Fruit fly (Drosophila melanogaster) whole organism, embryonic: ENCODE data around the gene ebd1.
A peak's percentile ranks its signal among the peaks of the same experiment; 100 is the strongest.

Source experiments
- Asciz ChIP-seq: fragments of 200-800 bp; sonication (Bioruptor generic); optimal IDR thresholded peaks from 2 replicates; lab custom pipeline; 2017; ENCODE audit warnings: missing biosample characterization, mild to moderate bottlenecking, missing genetic modification characterization, missing genetic modification reagents
- B-H2 ChIP-seq: fragments of 200-800 bp; sonication (Bioruptor generic); optimal IDR thresholded peaks from 2 replicates; lab custom pipeline; 2018; ENCODE audit warnings: missing biosample characterization, mild to moderate bottlenecking, missing genetic modification characterization
- CG10462 ChIP-seq: fragments of 200-800 bp; sonication (Bioruptor generic); optimal IDR thresholded peaks from 2 replicates; lab custom pipeline; 2016; ENCODE audit warnings: missing biosample characterization, missing genetic modification characterization
- CG11504 ChIP-seq: fragments of 200-800 bp; sonication (Bioruptor generic); optimal IDR thresholded peaks from 3 replicates; lab custom pipeline; 2019; ENCODE audit warnings: missing biosample characterization, mild to moderate bottlenecking, missing genetic modification characterization, moderate library complexity
- CG11560 ChIP-seq: fragments of 200-800 bp; sonication (Bioruptor generic); IDR thresholded peaks from 3 replicates; pipeline ENCODE4 v1.3.6; 2022; ENCODE audit warnings: missing biosample characterization, missing genetic modification characterization
- CG15514 ChIP-seq: fragments of 200-800 bp; sonication (Bioruptor generic); optimal IDR thresholded peaks from 3 replicates; lab custom pipeline; 2017; ENCODE audit warnings: missing biosample characterization, missing genetic modification characterization, mild to moderate bottlenecking, moderate library complexity, missing genetic modification reagents
- CG1602 ChIP-seq: fragments of 200-800 bp; sonication (Bioruptor generic); optimal IDR thresholded peaks from 3 replicates; lab custom pipeline; 2016; ENCODE audit warnings: missing biosample characterization, missing genetic modification characterization
- CG1603 ChIP-seq: fragments of 200-800 bp; sonication (Bioruptor generic); optimal IDR thresholded peaks from 2 replicates; lab custom pipeline; 2019; ENCODE audit warnings: missing biosample characterization, mild to moderate bottlenecking, missing genetic modification characterization, moderate library complexity
- CG17359 ChIP-seq: fragments of 200-800 bp; sonication (Bioruptor generic); optimal IDR thresholded peaks from 3 replicates; lab custom pipeline; 2018; ENCODE audit warnings: missing biosample characterization, mild to moderate bottlenecking, missing genetic modification characterization, moderate library complexity
- CG17612 ChIP-seq: fragments of 200-800 bp; sonication (Bioruptor generic); IDR thresholded peaks from 2 replicates; pipeline ENCODE4 v1.3.6; 2022; ENCODE audit warnings: missing biosample characterization, missing genetic modification characterization
- CG17802 ChIP-seq: fragments of 200-800 bp; sonication (Bioruptor generic); optimal IDR thresholded peaks from 2 replicates; lab custom pipeline; 2018; ENCODE audit warnings: missing biosample characterization, mild to moderate bottlenecking, missing genetic modification characterization, moderate library complexity
- CG2116 ChIP-seq: fragments of 200-800 bp; sonication (Bioruptor generic); optimal IDR thresholded peaks from 3 replicates; lab custom pipeline; 2018; ENCODE audit warnings: missing biosample characterization, mild to moderate bottlenecking, missing genetic modification characterization
- CG2889 ChIP-seq: fragments of 200-800 bp; sonication (Bioruptor generic); IDR thresholded peaks from 3 replicates; pipeline ENCODE4 v1.3.6; 2022; ENCODE audit warnings: missing biosample characterization, missing genetic modification characterization
- CG31441 ChIP-seq: fragments of 200-800 bp; sonication (Bioruptor generic); IDR thresholded peaks from 2 replicates; pipeline ENCODE4 v1.3.6; 2022; ENCODE audit warnings: missing biosample characterization, missing genetic modification characterization
- CG33557 ChIP-seq: fragments of 200-800 bp; sonication (Bioruptor generic); optimal IDR thresholded peaks from 2 replicates; lab custom pipeline; 2019; ENCODE audit warnings: missing biosample characterization, mild to moderate bottlenecking, missing genetic modification characterization, moderate library complexity
- CG4328 ChIP-seq: fragments of 200-800 bp; sonication (Bioruptor generic); optimal IDR thresholded peaks from 3 replicates; lab custom pipeline; 2017; ENCODE audit warnings: missing biosample characterization, missing genetic modification reagents, missing genetic modification characterization
- CG4617 ChIP-seq: fragments of 200-800 bp; sonication (Bioruptor generic); optimal IDR thresholded peaks from 3 replicates; lab custom pipeline; 2016; ENCODE audit warnings: missing biosample characterization, missing genetic modification characterization, borderline replicate concordance
- CG7786 ChIP-seq: fragments of 200-800 bp; sonication (Bioruptor generic); optimal IDR thresholded peaks from 2 replicates; lab custom pipeline; 2016; ENCODE audit warnings: missing biosample characterization, missing genetic modification characterization
- CG8765 ChIP-seq: fragments of 200-800 bp; sonication (Bioruptor generic); IDR thresholded peaks from 2 replicates; pipeline ENCODE4 v1.3.6; 2022; ENCODE audit warnings: missing biosample characterization, missing genetic modification characterization
- CG9876 ChIP-seq: fragments of 200-800 bp; sonication (Bioruptor generic); optimal IDR thresholded peaks from 2 replicates; lab custom pipeline; 2016; ENCODE audit warnings: missing biosample characterization, missing genetic modification characterization
- CG9932 ChIP-seq: fragments of 200-800 bp; sonication (Bioruptor generic); IDR thresholded peaks from 2 replicates; pipeline ENCODE4 v1.3.6; 2022; ENCODE audit warnings: missing biosample characterization, missing genetic modification characterization
- Chrac-16 ChIP-seq: fragments of 200-800 bp; sonication (Bioruptor generic); optimal IDR thresholded peaks from 3 replicates; lab custom pipeline; 2016; ENCODE audit warnings: missing biosample characterization, missing genetic modification characterization
- E2f2 ChIP-seq: fragments of 200-800 bp; sonication (Bioruptor generic); IDR thresholded peaks from 2 replicates; pipeline ENCODE4 v1.3.6; 2022; ENCODE audit warnings: missing biosample characterization, missing genetic modification characterization
- HLHmδ ChIP-seq: fragments of 200-800 bp; sonication (Bioruptor generic); optimal IDR thresholded peaks from 2 replicates; lab custom pipeline; 2018; ENCODE audit warnings: missing biosample characterization, mild to moderate bottlenecking, missing genetic modification characterization, moderate library complexity
- HmgZ ChIP-seq: fragments of 200-800 bp; sonication (Bioruptor generic); optimal IDR thresholded peaks from 2 replicates; lab custom pipeline; 2018; ENCODE audit warnings: missing biosample characterization, mild to moderate bottlenecking, missing genetic modification characterization
- Hmx ChIP-seq: fragments of 200-800 bp; sonication (Bioruptor generic); optimal IDR thresholded peaks from 2 replicates; lab custom pipeline; 2016; ENCODE audit warnings: missing biosample characterization, missing genetic modification characterization
- Jarid2 ChIP-seq: fragments of 200-800 bp; sonication (Bioruptor generic); optimal IDR thresholded peaks from 3 replicates; lab custom pipeline; 2017; ENCODE audit warnings: mild to moderate bottlenecking, missing biosample characterization, missing genetic modification reagents, missing genetic modification characterization
- Mes4 ChIP-seq: fragments of 200-800 bp; sonication (Bioruptor generic); optimal IDR thresholded peaks from 2 replicates; lab custom pipeline; 2016; ENCODE audit warnings: missing biosample characterization, missing genetic modification characterization
- Myb ChIP-seq: fragments of 200-800 bp; sonication (Bioruptor generic); optimal IDR thresholded peaks from 2 replicates; lab custom pipeline; 2016; ENCODE audit warnings: missing biosample characterization, missing genetic modification characterization
- Nf-YB ChIP-seq: fragments of 200-800 bp; sonication (Bioruptor generic); optimal IDR thresholded peaks from 3 replicates; lab custom pipeline; 2019; ENCODE audit warnings: missing biosample characterization, mild to moderate bottlenecking, missing genetic modification characterization, moderate library complexity
- Sry-β ChIP-seq: fragments of 200-800 bp; sonication (Bioruptor generic); optimal IDR thresholded peaks from 2 replicates; lab custom pipeline; 2018; ENCODE audit warnings: missing biosample characterization, mild to moderate bottlenecking, missing genetic modification characterization, moderate library complexity
- ab ChIP-seq: fragments of 200-800 bp; sonication (Bioruptor generic); optimal IDR thresholded peaks from 2 replicates; lab custom pipeline; 2016; ENCODE audit warnings: missing biosample characterization, missing genetic modification characterization
- al ChIP-seq: fragments of 200-800 bp; sonication (Bioruptor generic); IDR thresholded peaks from 2 replicates; pipeline ENCODE4 v1.3.6; 2022; ENCODE audit warnings: missing biosample characterization, missing genetic modification characterization
- ash1 ChIP-seq: fragments of 200-800 bp; sonication (Bioruptor generic); optimal IDR thresholded peaks from 2 replicates; lab custom pipeline; 2018; ENCODE audit warnings: missing biosample characterization, mild to moderate bottlenecking, missing genetic modification characterization
- bigmax ChIP-seq: fragments of 200-800 bp; sonication (Bioruptor generic); optimal IDR thresholded peaks from 2 replicates; lab custom pipeline; 2018; ENCODE audit warnings: missing biosample characterization, mild to moderate bottlenecking, missing genetic modification characterization
- btn ChIP-seq: fragments of 200-800 bp; sonication (Bioruptor generic); optimal IDR thresholded peaks from 2 replicates; lab custom pipeline; 2016; ENCODE audit warnings: missing biosample characterization, missing genetic modification characterization
- caup ChIP-seq: fragments of 200-800 bp; sonication (Bioruptor generic); optimal IDR thresholded peaks from 3 replicates; lab custom pipeline; 2017; ENCODE audit warnings: missing biosample characterization, mild to moderate bottlenecking, missing genetic modification characterization, moderate library complexity; ENCODE audit not compliant: severe bottlenecking
- chm ChIP-seq: fragments of 200-800 bp; sonication (Bioruptor generic); IDR thresholded peaks from 2 replicates; pipeline ENCODE4 v1.3.6; 2022; ENCODE audit warnings: missing biosample characterization, missing genetic modification characterization
- da ChIP-seq: fragments of 200-800 bp; sonication (Bioruptor generic); optimal IDR thresholded peaks from 2 replicates; lab custom pipeline; 2016; ENCODE audit warnings: missing biosample characterization, missing genetic modification characterization
- eyg ChIP-seq: fragments of 200-800 bp; sonication (Bioruptor generic); optimal IDR thresholded peaks from 3 replicates; lab custom pipeline; 2016; ENCODE audit warnings: missing biosample characterization, missing genetic modification characterization
- gce ChIP-seq: fragments of 200-800 bp; sonication (Bioruptor generic); IDR thresholded peaks from 3 replicates; pipeline ENCODE4 v1.3.6; 2022; ENCODE audit warnings: missing biosample characterization, missing genetic modification characterization
- gcm ChIP-seq: fragments of 200-800 bp; sonication (Bioruptor generic); optimal IDR thresholded peaks from 2 replicates; lab custom pipeline; 2019; ENCODE audit warnings: missing biosample characterization, mild to moderate bottlenecking, missing genetic modification characterization, moderate library complexity
- gcm2 ChIP-seq: fragments of 200-800 bp; sonication (Bioruptor generic); optimal IDR thresholded peaks from 2 replicates; lab custom pipeline; 2016; ENCODE audit warnings: missing biosample characterization, missing genetic modification characterization
- ham ChIP-seq: fragments of 200-800 bp; sonication (Bioruptor generic); IDR thresholded peaks from 2 replicates; pipeline ENCODE4 v1.3.6; 2022; ENCODE audit warnings: missing biosample characterization, missing genetic modification characterization
- luna ChIP-seq: fragments of 200-800 bp; sonication (Bioruptor generic); optimal IDR thresholded peaks from 2 replicates; lab custom pipeline; 2016; ENCODE audit warnings: missing biosample characterization, missing genetic modification characterization
- p53 ChIP-seq: fragments of 200-800 bp; sonication (Bioruptor generic); optimal IDR thresholded peaks from 2 replicates; lab custom pipeline; 2016; ENCODE audit warnings: missing biosample characterization, missing genetic modification characterization
- pzg ChIP-seq: fragments of 200-800 bp; sonication (Bioruptor generic); optimal IDR thresholded peaks from 3 replicates; lab custom pipeline; 2018; ENCODE audit warnings: missing biosample characterization, mild to moderate bottlenecking, missing genetic modification characterization, moderate library complexity
- tin ChIP-seq: fragments of 200-800 bp; sonication (Bioruptor generic); optimal IDR thresholded peaks from 3 replicates; lab custom pipeline; 2016; ENCODE audit warnings: missing biosample characterization, missing genetic modification characterization
- tup ChIP-seq: fragments of 200-800 bp; sonication (Bioruptor generic); optimal IDR thresholded peaks from 2 replicates; lab custom pipeline; 2016; ENCODE audit warnings: missing biosample characterization, mild to moderate bottlenecking, missing genetic modification characterization, moderate library complexity

ebd1 gene

DNA sequence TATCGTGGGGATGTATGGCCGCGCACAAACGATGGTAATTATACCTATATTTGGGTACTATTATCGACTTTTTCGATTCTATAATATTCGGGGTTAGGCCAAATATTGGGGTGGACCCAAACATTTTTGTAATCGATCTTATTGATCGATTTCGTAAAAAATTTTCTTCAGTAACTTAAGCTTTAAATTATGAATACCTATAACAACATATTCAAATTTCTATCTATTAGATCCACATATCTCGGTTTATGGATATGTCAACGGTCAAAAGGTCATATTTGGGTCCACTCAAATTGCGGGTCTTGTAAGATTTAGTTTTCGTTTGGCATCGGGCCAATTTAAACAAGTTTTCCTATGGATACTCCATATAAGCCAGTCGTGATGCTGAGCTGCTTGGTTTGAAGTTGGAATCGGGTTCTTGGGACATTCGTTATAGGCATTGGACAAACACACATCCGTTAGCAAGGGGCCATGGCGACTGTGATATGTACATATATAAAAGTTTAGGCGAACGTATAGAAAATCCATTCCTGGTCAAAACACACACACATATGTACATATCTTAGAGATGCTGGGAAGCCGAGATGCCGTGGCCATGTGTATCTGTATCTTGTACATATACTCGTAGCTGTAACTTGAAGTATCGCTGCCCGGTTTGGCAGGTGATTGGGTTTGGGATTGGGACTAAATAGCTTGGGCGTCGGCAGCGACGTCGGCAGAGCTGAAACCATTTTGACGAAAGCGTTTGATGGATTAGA, 15.0 kb upstream of the ebd1 start (continued):
- TF ChIP-seq Asciz (GFP tag; lab: Kevin White, UChicago) (peak; percentile 59), ab (GFP tag; lab: Kevin White, UChicago) (no peak), da (GFP tag; lab: Kevin White, UChicago) (no peak), HLHmδ (no peak), Nf-YB (peak; percentile 54), HmgZ (tag; lab: Kevin White, UChicago) (peak; percentile 71), CG4617 (no peak), E2f2 (peak; percentile 31; the same call in 1 of the 2 replicates), CG15514 (peak; percentile 50), Jarid2 (GFP tag; lab: Kevin White, UChicago) (peak; percentile 14), CG17802 (tag; lab: Kevin White, UChicago) (no peak), gce (GFP tag; lab: Robert Waterston, UW) (0 out of 3 replicates have a peak, but pooled peaks have one; percentile 32), CG7786 (GFP tag; lab: Kevin White, UChicago) (no peak), CG4328 (GFP tag; lab: Kevin White, UChicago) (peak; percentile 16), tin (GFP tag; lab: Kevin White, UChicago) (peak; percentile 38), B-H2 (GFP tag; lab: Kevin White, UChicago) (peak; percentile 41), Hmx (GFP tag; lab: Kevin White, UChicago) (no peak), al (GFP tag; lab: Robert Waterston, UW) (peak; percentile 35; the same call in 1 of the 2 replicates), CG17612 (GFP tag; lab: Robert Waterston, UW) (no peak), CG11504 (tag; lab: Kevin White, UChicago) (peak; percentile 73), Chrac-16 (GFP tag; lab: Kevin White, UChicago) (peak; percentile 42), p53 (no peak), Sry-β (GFP tag; lab: Kevin White, UChicago) (no peak), eyg (GFP tag; lab: Kevin White, UChicago) (peak; percentile 9), CG2116 (GFP tag; lab: Kevin White, UChicago) (peak; percentile 14), CG9932 (GFP tag; lab: Robert Waterston, UW) (peak; percentile 28; the same call in 1 of the 2 replicates), gcm (GFP tag; lab: Kevin White, UChicago) (peak; percentile 63), CG11560 (tag; lab: Robert Waterston, UW) (no peak), Mes4 (peak; percentile 23), ham (GFP tag; lab: Robert Waterston, UW) (no peak), CG2889 (GFP tag; lab: Robert Waterston, UW) (0 out of 3 replicates have a peak, but pooled peaks have one; percentile 11), CG33557 (GFP tag; lab: Kevin White, UChicago) (no peak), Myb (GFP tag; lab: Kevin White, UChicago) (no peak), CG8765 (GFP tag; lab: Robert Waterston, UW) (no peak), btn (GFP tag; lab: Kevin White, UChicago) (no peak), bigmax (GFP tag; lab: Kevin White, UChicago) (no peak), ash1 (GFP tag; lab: Kevin White, UChicago) (no peak), CG31441 (GFP tag; lab: Robert Waterston, UW) (peak; percentile 73), caup (GFP tag; lab: Kevin White, UChicago) (peak; percentile 61), pzg (GFP tag; lab: Kevin White, UChicago) (no peak), CG10462 (GFP tag; lab: Kevin White, UChicago) (peak; percentile 20), chm (GFP tag; lab: Robert Waterston, UW) (peak; percentile 56; the same call in 1 of the 2 replicates), gcm2 (GFP tag; lab: Kevin White, UChicago) (no peak), CG1603 (tag; lab: Kevin White, UChicago) (peak; percentile 47), tup (GFP tag; lab: Kevin White, UChicago) (no peak), CG9876 (GFP tag; lab: Kevin White, UChicago) (no peak), luna (GFP tag; lab: Kevin White, UChicago) (no peak), CG1602 (GFP tag; lab: Kevin White, UChicago) (peak; percentile 9), CG17359 (tag; lab: Kevin White, UChicago) (peak; percentile 69)
